Worm (Caenorhabditis elegans) whole organism, L2 larva: ENCODE results near the gene mam-6.

Experiments used
- R02D3.7 ChIP-seq: fragments of 150-350 bp; optimal IDR thresholded peaks from 2 replicates; lab custom pipeline; 2014; ENCODE audit warnings: missing biosample characterization, missing genetic modification characterization
- aly-2 ChIP-seq: fragments of 150-350 bp; optimal IDR thresholded peaks from 2 replicates; lab custom pipeline; 2014; ENCODE audit warnings: missing biosample characterization, missing genetic modification characterization
- ama-1 ChIP-seq: fragments of 150-350 bp; optimal IDR thresholded peaks from 2 replicates; lab custom pipeline; 2018; ENCODE audit warnings: inconsistent platforms
- egl-27 ChIP-seq: sonication (generic microtip); optimal IDR thresholded peaks from 3 replicates; lab custom pipeline; 2017; ENCODE audit warnings: missing biosample characterization, missing genetic modification reagents, missing genetic modification characterization
- elt-3 ChIP-seq: sonication (generic microtip); optimal IDR thresholded peaks from 2 replicates; lab custom pipeline; 2017; ENCODE audit warnings: missing biosample characterization, missing genetic modification characterization
- lin-13 ChIP-seq: fragments of 150-350 bp; optimal IDR thresholded peaks from 2 replicates; lab custom pipeline; 2014; ENCODE audit warnings: missing biosample characterization, missing genetic modification reagents, missing genetic modification characterization
- mdl-1 ChIP-seq, 2 experiments: fragments of 150-350 bp in 1 of 2; sonication (generic microtip) in 1 of 2; optimal IDR thresholded peaks; 2 replicates each; lab custom pipeline; 2017; ENCODE audit warnings: missing biosample characterization in 2 of 2, missing genetic modification characterization in 2 of 2
- nhr-25 ChIP-seq: fragments of 150-350 bp; sonication (generic microtip); optimal IDR thresholded peaks from 3 replicates; lab custom pipeline; 2014; ENCODE audit warnings: missing biosample characterization, missing genetic modification characterization
- nhr-77 ChIP-seq: fragments of 150-350 bp; optimal IDR thresholded peaks from 2 replicates; lab custom pipeline; 2014; ENCODE audit warnings: missing biosample characterization, missing genetic modification characterization
- skn-1 ChIP-seq: sonication (generic microtip); optimal IDR thresholded peaks from 2 replicates; lab custom pipeline; 2017; ENCODE audit warnings: missing biosample characterization, missing genetic modification characterization
- zag-1 ChIP-seq: fragments of 150-350 bp; optimal IDR thresholded peaks from 2 replicates; lab custom pipeline; 2014; ENCODE audit warnings: missing biosample characterization, missing genetic modification characterization
- ztf-11 ChIP-seq: sonication (generic microtip); optimal IDR thresholded peaks from 2 replicates; lab custom pipeline; 2017; ENCODE audit warnings: missing biosample characterization, missing genetic modification characterization

- TF ChIP-seq egl-27 (tag; lab: Kevin White, UChicago) (no peak), R02D3.7 (tag; lab: Kevin White, UChicago) (no peak), nhr-77 (no peak), mdl-1 (tag; optimal IDR thresholded peaks at IDR 0.05; lab: Kevin White, UChicago) (no peak), lin-13 (GFP tag; lab: Kevin White, UChicago) (no peak), zag-1 (no peak), elt-3 (tag; lab: Kevin White, UChicago) (no peak), ama-1 (lab: Kevin White, UChicago) (no peak), aly-2 (tag; lab: Kevin White, UChicago) (no peak), skn-1 (tag; lab: Kevin White, UChicago) (no peak), ztf-11 (tag; lab: Kevin White, UChicago) (no peak), nhr-25 (no peak)
Observed at ce11 chrX:15081486-15081885, 12.3 kb upstream of the mam-6 start.
